Fruit fly (Drosophila melanogaster) whole organism, embryonic: ENCODE results near the gene mld.

Experiments
- Abd-B ChIP-seq: fragments of 200-800 bp; sonication (Bioruptor generic); optimal IDR thresholded peaks from 2 replicates; lab custom pipeline; 2018; ENCODE audit warnings: missing biosample characterization, mild to moderate bottlenecking, missing genetic modification characterization, moderate library complexity
- BEAF-32 ChIP-seq: fragments of 200-800 bp; sonication (Bioruptor generic); optimal IDR thresholded peaks from 3 replicates; lab custom pipeline; 2017; ENCODE audit warnings: missing biosample characterization, missing genetic modification characterization, mild to moderate bottlenecking, moderate library complexity, missing genetic modification reagents
- CG10209 ChIP-seq: fragments of 200-800 bp; sonication (Bioruptor generic); optimal IDR thresholded peaks from 3 replicates; lab custom pipeline; 2017; ENCODE audit warnings: missing biosample characterization, mild to moderate bottlenecking, missing genetic modification characterization, missing genetic modification reagents
- CG11504 ChIP-seq: fragments of 200-800 bp; sonication (Bioruptor generic); optimal IDR thresholded peaks from 3 replicates; lab custom pipeline; 2019; ENCODE audit warnings: missing biosample characterization, mild to moderate bottlenecking, missing genetic modification characterization, moderate library complexity
- CG12391 ChIP-seq: fragments of 200-800 bp; sonication (Bioruptor generic); optimal IDR thresholded peaks from 3 replicates; lab custom pipeline; 2018; ENCODE audit warnings: missing biosample characterization, mild to moderate bottlenecking, missing genetic modification characterization, moderate library complexity
- CG12659 ChIP-seq: fragments of 200-800 bp; sonication (Bioruptor generic); optimal IDR thresholded peaks from 3 replicates; lab custom pipeline; 2017; ENCODE audit warnings: mild to moderate bottlenecking, missing biosample characterization, missing genetic modification reagents, missing genetic modification characterization
- CG15269 ChIP-seq: fragments of 200-800 bp; sonication (Bioruptor generic); optimal IDR thresholded peaks from 2 replicates; lab custom pipeline; 2018; ENCODE audit warnings: missing biosample characterization, mild to moderate bottlenecking, missing genetic modification characterization, moderate library complexity
- CG15479 ChIP-seq: fragments of 200-800 bp; sonication (Bioruptor generic); optimal IDR thresholded peaks from 3 replicates; lab custom pipeline; 2019; ENCODE audit warnings: missing biosample characterization, mild to moderate bottlenecking, missing genetic modification characterization, moderate library complexity
- CG15514 ChIP-seq: fragments of 200-800 bp; sonication (Bioruptor generic); optimal IDR thresholded peaks from 3 replicates; lab custom pipeline; 2017; ENCODE audit warnings: missing biosample characterization, missing genetic modification characterization, mild to moderate bottlenecking, moderate library complexity, missing genetic modification reagents
- CG1603 ChIP-seq: fragments of 200-800 bp; sonication (Bioruptor generic); optimal IDR thresholded peaks from 2 replicates; lab custom pipeline; 2019; ENCODE audit warnings: missing biosample characterization, mild to moderate bottlenecking, missing genetic modification characterization, moderate library complexity
- CG17359 ChIP-seq: fragments of 200-800 bp; sonication (Bioruptor generic); optimal IDR thresholded peaks from 3 replicates; lab custom pipeline; 2018; ENCODE audit warnings: missing biosample characterization, mild to moderate bottlenecking, missing genetic modification characterization, moderate library complexity
- CG18262 ChIP-seq: fragments of 200-800 bp; optimal IDR thresholded peaks from 3 replicates; lab custom pipeline; 2019; ENCODE audit warnings: missing biosample characterization, mild to moderate bottlenecking, missing genetic modification characterization, moderate library complexity
- CG18599 ChIP-seq: fragments of 200-800 bp; sonication (Bioruptor generic); optimal IDR thresholded peaks from 3 replicates; lab custom pipeline; 2017; ENCODE audit warnings: missing biosample characterization, missing genetic modification characterization, mild to moderate bottlenecking, moderate library complexity, missing genetic modification reagents
- CG2120 ChIP-seq: fragments of 200-800 bp; sonication (Bioruptor generic); optimal IDR thresholded peaks from 3 replicates; lab custom pipeline; 2016; ENCODE audit warnings: missing biosample characterization, missing genetic modification characterization
- CG2712 ChIP-seq: fragments of 200-800 bp; optimal IDR thresholded peaks from 3 replicates; lab custom pipeline; 2019; ENCODE audit warnings: missing biosample characterization, mild to moderate bottlenecking, missing genetic modification characterization, moderate library complexity
- CG31365 ChIP-seq: fragments of 200-800 bp; sonication (Bioruptor generic); optimal IDR thresholded peaks from 2 replicates; lab custom pipeline; 2018; ENCODE audit warnings: missing biosample characterization, mild to moderate bottlenecking, missing genetic modification characterization
- CG4617 ChIP-seq: fragments of 200-800 bp; sonication (Bioruptor generic); optimal IDR thresholded peaks from 3 replicates; lab custom pipeline; 2016; ENCODE audit warnings: missing biosample characterization, missing genetic modification characterization, borderline replicate concordance
- CG4854 ChIP-seq: fragments of 200-800 bp; sonication (Bioruptor generic); optimal IDR thresholded peaks from 2 replicates; lab custom pipeline; 2016; ENCODE audit warnings: missing biosample characterization, missing genetic modification characterization, inconsistent platforms
- CG8290 ChIP-seq, 3 experiments: fragments of 200-800 bp; sonication (Bioruptor generic); optimal IDR thresholded peaks; 2 replicates each; lab custom pipeline; 2016 to 2019; ENCODE audit warnings: missing biosample characterization in 3 of 3, missing genetic modification characterization in 3 of 3, mild to moderate bottlenecking in 2 of 3, moderate library complexity in 1 of 3
- CG9727 ChIP-seq: fragments of 200-800 bp; sonication (Bioruptor generic); optimal IDR thresholded peaks from 3 replicates; lab custom pipeline; 2017; ENCODE audit warnings: missing biosample characterization, mild to moderate bottlenecking, missing genetic modification characterization
- CG9797 ChIP-seq: fragments of 200-800 bp; sonication (Bioruptor generic); optimal IDR thresholded peaks from 3 replicates; lab custom pipeline; 2018; ENCODE audit warnings: missing biosample characterization, mild to moderate bottlenecking, missing genetic modification characterization
- CoRest ChIP-seq: fragments of 200-800 bp; sonication (Bioruptor generic); optimal IDR thresholded peaks from 3 replicates; lab custom pipeline; 2018; ENCODE audit warnings: missing biosample characterization, mild to moderate bottlenecking, missing genetic modification characterization, moderate library complexity
- Dad ChIP-seq: fragments of 200-800 bp; sonication (Bioruptor generic); optimal IDR thresholded peaks from 3 replicates; lab custom pipeline; 2016; ENCODE audit warnings: missing biosample characterization, missing genetic modification characterization
- Dp ChIP-seq: fragments of 200-800 bp; sonication (Bioruptor generic); optimal IDR thresholded peaks from 2 replicates; lab custom pipeline; 2018; ENCODE audit warnings: missing biosample characterization, mild to moderate bottlenecking, missing genetic modification characterization, moderate library complexity
- Ets65A ChIP-seq: fragments of 200-800 bp; sonication (Bioruptor generic); peaks from one replicate; lab custom pipeline; 2016; ENCODE audit warnings: missing biosample characterization, missing genetic modification characterization
- Jarid2 ChIP-seq: fragments of 200-800 bp; sonication (Bioruptor generic); optimal IDR thresholded peaks from 3 replicates; lab custom pipeline; 2017; ENCODE audit warnings: mild to moderate bottlenecking, missing biosample characterization, missing genetic modification reagents, missing genetic modification characterization
- Med ChIP-seq: fragments of 200-800 bp; sonication (Bioruptor generic); peaks from one replicate; lab custom pipeline; 2016; ENCODE audit warnings: missing biosample characterization, missing genetic modification characterization, mild to moderate bottlenecking, inconsistent platforms, moderate library complexity
- Meics ChIP-seq: fragments of 200-800 bp; sonication (Bioruptor generic); optimal IDR thresholded peaks from 2 replicates; lab custom pipeline; 2017; ENCODE audit warnings: missing biosample characterization, mild to moderate bottlenecking, missing genetic modification characterization
- NfI ChIP-seq: fragments of 200-800 bp; sonication (Bioruptor generic); optimal IDR thresholded peaks from 3 replicates; lab custom pipeline; 2018; ENCODE audit warnings: missing biosample characterization, mild to moderate bottlenecking, missing genetic modification characterization, moderate library complexity
- Pdp1 ChIP-seq, 2 experiments: fragments of 200-800 bp; sonication (Bioruptor generic); optimal IDR thresholded peaks; 3 replicates each; lab custom pipeline; 2016; ENCODE audit warnings: missing biosample characterization in 2 of 2, missing genetic modification characterization in 2 of 2, mild to moderate bottlenecking in 1 of 2, moderate library complexity in 1 of 2
- Sin3A ChIP-seq: fragments of >200 bp; optimal IDR thresholded peaks from 2 replicates; lab custom pipeline; 2018
- YL-1 ChIP-seq: fragments of 200-800 bp; sonication (Bioruptor generic); optimal IDR thresholded peaks from 3 replicates; lab custom pipeline; 2017; ENCODE audit warnings: missing biosample characterization, mild to moderate bottlenecking, missing genetic modification characterization
- chn ChIP-seq: fragments of 200-800 bp; sonication (Bioruptor generic); optimal IDR thresholded peaks from 2 replicates; lab custom pipeline; 2016; ENCODE audit warnings: missing biosample characterization, missing genetic modification characterization
- dimm ChIP-seq: fragments of 200-800 bp; sonication (Bioruptor generic); IDR thresholded peaks from 2 replicates; pipeline ENCODE4 v1.3.6; 2022; ENCODE audit warnings: missing biosample characterization, missing genetic modification characterization
- dm ChIP-seq: fragments of 200-800 bp; sonication (Bioruptor generic); optimal IDR thresholded peaks from 3 replicates; lab custom pipeline; 2016; ENCODE audit warnings: missing biosample characterization, missing genetic modification characterization
- ewg ChIP-seq: fragments of 200-800 bp; sonication (Bioruptor generic); optimal IDR thresholded peaks from 3 replicates; lab custom pipeline; 2017; ENCODE audit warnings: mild to moderate bottlenecking, missing biosample characterization, missing genetic modification reagents, missing genetic modification characterization
- hkb ChIP-seq, 2 experiments: fragments of 200-800 bp in 1 of 2; fragments of >200 bp in 1 of 2; sonication (Bioruptor generic) in 1 of 2; IDR thresholded peaks in 1 of 2; optimal IDR thresholded peaks in 1 of 2; 2 replicates each; pipeline versions ENCODE4 v1.3.6 to Lab custom; 2017 to 2022; ENCODE audit warnings: missing biosample characterization in 1 of 2, missing genetic modification characterization in 1 of 2
- lilli ChIP-seq: fragments of 200-800 bp; sonication (Bioruptor generic); optimal IDR thresholded peaks from 3 replicates; lab custom pipeline; 2016; ENCODE audit warnings: missing biosample characterization, missing genetic modification characterization
- org-1 ChIP-seq: fragments of 200-800 bp; sonication (Bioruptor generic); optimal IDR thresholded peaks from 2 replicates; lab custom pipeline; 2017; ENCODE audit warnings: missing biosample characterization, missing genetic modification characterization
- phol ChIP-seq: fragments of 200-800 bp; sonication (Bioruptor generic); optimal IDR thresholded peaks from 3 replicates; lab custom pipeline; 2018; ENCODE audit warnings: missing biosample characterization, mild to moderate bottlenecking, missing genetic modification characterization, moderate library complexity
- sd ChIP-seq: fragments of 200-800 bp; sonication (Bioruptor generic); optimal IDR thresholded peaks from 3 replicates; lab custom pipeline; 2018; ENCODE audit warnings: missing biosample characterization, mild to moderate bottlenecking, missing genetic modification characterization, moderate library complexity
- shn ChIP-seq: fragments of 200-800 bp; sonication (Bioruptor generic); optimal IDR thresholded peaks from 3 replicates; lab custom pipeline; 2016; ENCODE audit warnings: missing biosample characterization, missing genetic modification characterization
- tin ChIP-seq: fragments of 200-800 bp; sonication (Bioruptor generic); optimal IDR thresholded peaks from 3 replicates; lab custom pipeline; 2016; ENCODE audit warnings: missing biosample characterization, missing genetic modification characterization
- toy ChIP-seq: fragments of 200-800 bp; sonication (Bioruptor generic); IDR thresholded peaks from 2 replicates; pipeline ENCODE4 v1.3.6; 2022; ENCODE audit warnings: missing biosample characterization, missing genetic modification characterization

The mld gene

DNA sequence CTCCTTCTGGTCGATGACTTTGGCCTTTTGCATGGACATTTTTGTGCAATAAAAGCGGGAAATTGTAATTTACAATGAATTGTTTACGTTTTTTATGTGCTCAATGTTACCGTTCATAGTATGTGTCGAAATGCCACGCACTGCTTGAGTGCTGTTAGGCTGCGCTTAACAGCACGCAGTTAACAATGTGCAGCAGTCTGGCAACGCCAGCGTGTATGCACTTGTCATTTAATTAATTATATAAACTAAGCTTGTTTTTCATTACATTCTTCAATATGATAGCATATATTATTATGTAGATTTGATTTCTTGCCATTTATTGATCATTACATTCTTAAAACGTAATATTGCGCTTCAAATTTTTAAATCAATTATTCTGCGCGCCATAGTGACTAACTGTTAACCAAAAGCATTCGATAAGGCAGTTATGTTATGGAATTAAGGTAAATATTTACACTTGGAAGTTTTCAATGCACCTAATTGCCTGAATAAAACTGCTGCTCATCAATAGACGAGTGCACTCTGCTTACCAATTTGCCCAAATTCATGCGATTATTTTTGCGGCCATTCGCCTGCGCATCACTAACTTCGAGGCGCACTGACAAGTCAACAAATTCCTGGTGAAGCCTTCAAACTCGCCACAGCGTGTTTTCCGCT is at the start of gene mld, which contains the start of gene CG13625 (continued):
- TF ChIP-seq NfI, result peak; percentile 36
- TF ChIP-seq ewg (GFP tag; lab: Kevin White, UChicago), result peak; percentile 24
- no peak for TF ChIP-seq Meics
- peak; percentile 86 for TF ChIP-seq Med (GFP tag; lab: Kevin White, UChicago)
- TF ChIP-seq CG9797 (GFP tag; lab: Kevin White, UChicago), result peak; percentile 78
- peak; percentile 88 for TF ChIP-seq CG31365 (tag; lab: Kevin White, UChicago)
- TF ChIP-seq Pdp1 (GFP tag; optimal IDR thresholded peaks at IDR 0.05; lab: Kevin White, UChicago), result peak; percentile 12 to 42
- peak; percentile 26 for TF ChIP-seq tin (GFP tag; lab: Kevin White, UChicago)
- TF ChIP-seq shn (GFP tag; lab: Kevin White, UChicago), result peak; percentile 7
- TF ChIP-seq CG18262 (tag; lab: Kevin White, UChicago), result peak; percentile 2
- peak; percentile 10 for TF ChIP-seq CG4854 (GFP tag; lab: Kevin White, UChicago)
- TF ChIP-seq sd (tag; lab: Kevin White, UChicago), result peak; percentile 40
- peak; percentile 80 for TF ChIP-seq Sin3A (lab: Kevin White, UChicago)
- TF ChIP-seq Ets65A (GFP tag; lab: Kevin White, UChicago), result peak; percentile 71
- no peak for TF ChIP-seq org-1 (GFP tag; lab: Kevin White, UChicago)
- peak; percentile 71 for TF ChIP-seq BEAF-32 (GFP tag; lab: Kevin White, UChicago)
- TF ChIP-seq CG2712 (tag; lab: Kevin White, UChicago), result peak; percentile 6
- no peak for TF ChIP-seq CG10209 (GFP tag; lab: Kevin White, UChicago)
- no peak for TF ChIP-seq toy (GFP tag; lab: Robert Waterston, UW)
- no peak for TF ChIP-seq CG15479 (GFP tag; lab: Kevin White, UChicago)
- TF ChIP-seq CG12659 (GFP tag; lab: Kevin White, UChicago), result peak; percentile 55
- peak; percentile 68 for TF ChIP-seq Abd-B
- peak; percentile 43 for TF ChIP-seq lilli (GFP tag; lab: Kevin White, UChicago)
- peak; percentile 17 for TF ChIP-seq dm
- no peak for TF ChIP-seq CG15269 (tag; lab: Kevin White, UChicago)
- TF ChIP-seq YL-1 (GFP tag; lab: Kevin White, UChicago), result peak; percentile 33
- TF ChIP-seq CG1603 (tag; lab: Kevin White, UChicago), result peak; percentile 22
- TF ChIP-seq Dp (GFP tag; lab: Kevin White, UChicago), result peak; percentile 85
- TF ChIP-seq Dad, result peak; percentile 11
- TF ChIP-seq CG11504 (tag; lab: Kevin White, UChicago), result peak; percentile 10
- TF ChIP-seq CG4617 (GFP tag; lab: Kevin White, UChicago), result peak; percentile 32
- TF ChIP-seq phol (tag; lab: Kevin White, UChicago), result peak; percentile 25
- TF ChIP-seq dimm, result no peak
- peak; percentile 36 for TF ChIP-seq hkb (optimal IDR thresholded peaks at IDR 0.05; lab: Kevin White, UChicago)
- TF ChIP-seq hkb (GFP tag; IDR thresholded peaks at IDR 0.05; lab: Robert Waterston, UW), result no peak
- TF ChIP-seq CG15514 (GFP tag; lab: Kevin White, UChicago), result peak; percentile 12
- TF ChIP-seq chn (GFP tag; lab: Kevin White, UChicago), result peak; percentile 18
- TF ChIP-seq CG17359 (tag; lab: Kevin White, UChicago), result peak; percentile 1
- TF ChIP-seq Jarid2, result no peak
- TF ChIP-seq CG18599 (GFP tag; lab: Kevin White, UChicago), result peak; percentile 20
- peak; percentile 6 for TF ChIP-seq CG9727 (GFP tag; lab: Kevin White, UChicago)
- TF ChIP-seq CG2120 (GFP tag; lab: Kevin White, UChicago), result peak; percentile 27
- TF ChIP-seq CoRest (tag; lab: Kevin White, UChicago), result peak; percentile 57
- peak; percentile 45 for TF ChIP-seq CG12391 (tag; lab: Kevin White, UChicago)
- no peak for TF ChIP-seq CG8290 (GFP tag; optimal IDR thresholded peaks at IDR 0.05; lab: Kevin White, UChicago)
- peak in 1 of 2 experiments; percentile 19 for TF ChIP-seq CG8290 (tag; optimal IDR thresholded peaks at IDR 0.05; lab: Kevin White, UChicago)
